Worm (Caenorhabditis elegans): ENCODE measurements around the gene cht-1.
A peak's percentile ranks its signal among the peaks of the same experiment; 100 is the strongest.

- TF ChIP-seq T22C8.4 (GFP tag; IDR thresholded peaks at IDR 0.05) (peak; percentile 95), ztf-23 (GFP tag; IDR thresholded peaks at IDR 0.05) (peak; percentile 92), flt-1 (GFP tag; IDR thresholded peaks at IDR 0.05) (peak; percentile 96), tab-1 (GFP tag; IDR thresholded peaks at IDR 0.05) (peak; percentile 95), med-1 (GFP tag; optimal IDR thresholded peaks at IDR 0.05; ENCODE audit: insufficient read depth) (peak; percentile 37)
These were observed 28.6 kb downstream of the cht-1 start for ce11 chrX:3371264-3371663.

Data from whole organism, midembryonic.